Worm (Caenorhabditis elegans) whole organism, young adult: Measurements from ENCODE around the gene pola-1.

ENCODE experiments used
- die-1 ChIP-seq: sonication (generic microtip); optimal IDR thresholded peaks from 2 replicates; lab custom pipeline; 2016; ENCODE audit warnings: missing genotype, mild to moderate bottlenecking, missing genetic modification characterization, missing compliant biosample characterization
- efl-1 ChIP-seq: fragments of 150-350 bp; optimal IDR thresholded peaks from 2 replicates; lab custom pipeline; 2014; ENCODE audit warnings: missing biosample characterization, missing genetic modification reagents, missing genetic modification characterization
- egl-44 ChIP-seq: fragments of 200-800 bp; sonication (Bioruptor generic); IDR thresholded peaks from 2 replicates; pipeline ENCODE4 v1.3.6; 2022; ENCODE audit warnings: missing genetic modification reagents, missing genetic modification characterization, missing compliant biosample characterization
- fkh-3 ChIP-seq: sonication (generic microtip); optimal IDR thresholded peaks from 2 replicates; lab custom pipeline; 2016; ENCODE audit warnings: mild to moderate bottlenecking, missing genetic modification characterization, missing compliant biosample characterization
- hmg-20 ChIP-seq: fragments of 200-800 bp; sonication (Bioruptor generic); IDR thresholded peaks from 2 replicates; pipeline ENCODE4 v1.3.6; 2022; ENCODE audit warnings: missing genetic modification reagents, missing genetic modification characterization, missing compliant biosample characterization
- lin-35 ChIP-seq, 3 experiments: fragments of 150-350 bp in 2 of 3; sonication (generic microtip) in 1 of 3; optimal IDR thresholded peaks; 2 replicates each; lab custom pipeline; 2014 to 2018; ENCODE audit warnings: missing biosample characterization in 3 of 3, missing genetic modification characterization in 3 of 3, missing genetic modification reagents in 3 of 3
- lsl-1 ChIP-seq: fragments of 200-800 bp; sonication (Bioruptor generic); optimal IDR thresholded peaks from 2 replicates; lab custom pipeline; 2018; ENCODE audit warnings: mild to moderate bottlenecking, missing genetic modification characterization, moderate library complexity, missing compliant biosample characterization
- pha-4 ChIP-seq: fragments of 150-350 bp; sonication (generic microtip); optimal IDR thresholded peaks from 2 replicates; lab custom pipeline; 2014; ENCODE audit warnings: missing biosample characterization, missing genetic modification reagents, missing genetic modification characterization
- somi-1 ChIP-seq: fragments of 200-800 bp; sonication (Bioruptor generic); optimal IDR thresholded peaks from 2 replicates; lab custom pipeline; 2018; ENCODE audit warnings: mild to moderate bottlenecking, missing genetic modification characterization, missing compliant biosample characterization
- xnd-1 ChIP-seq: sonication (generic microtip); optimal IDR thresholded peaks from 2 replicates; lab custom pipeline; 2016; ENCODE audit warnings: missing genotype, missing genetic modification reagents, missing genetic modification characterization, missing compliant biosample characterization
- ztf-22 ChIP-seq: fragments of 200-800 bp; sonication (Bioruptor generic); optimal IDR thresholded peaks from 2 replicates; lab custom pipeline; 2018; ENCODE audit warnings: mild to moderate bottlenecking, missing genetic modification characterization, moderate library complexity, missing compliant biosample characterization

- TF ChIP-seq xnd-1 (tag; lab: Kevin White, UChicago) (no peak), egl-44 (no peak), hmg-20 (GFP tag; lab: Robert Waterston, UW) (no peak), fkh-3 (no peak), ztf-22 (no peak), lsl-1 (GFP tag; lab: Kevin White, UChicago) (no peak), pha-4 (tag; lab: Kevin White, UChicago) (no peak), somi-1 (GFP tag; lab: Kevin White, UChicago) (no peak), die-1 (tag; lab: Kevin White, UChicago) (no peak), efl-1 (GFP tag; lab: Kevin White, UChicago) (no peak), lin-35 (GFP tag; optimal IDR thresholded peaks at IDR 0.05; lab: Kevin White, UChicago) (no peak)
Measured at ce11 chrIII:11175642-11176217, 33.5 kb downstream of the pola-1 start.
